Fruit fly (Drosophila melanogaster): ENCODE measurements around the gene Blos3.
A peak's percentile ranks its signal among the peaks of the same experiment; 100 is the strongest.

DNA sequence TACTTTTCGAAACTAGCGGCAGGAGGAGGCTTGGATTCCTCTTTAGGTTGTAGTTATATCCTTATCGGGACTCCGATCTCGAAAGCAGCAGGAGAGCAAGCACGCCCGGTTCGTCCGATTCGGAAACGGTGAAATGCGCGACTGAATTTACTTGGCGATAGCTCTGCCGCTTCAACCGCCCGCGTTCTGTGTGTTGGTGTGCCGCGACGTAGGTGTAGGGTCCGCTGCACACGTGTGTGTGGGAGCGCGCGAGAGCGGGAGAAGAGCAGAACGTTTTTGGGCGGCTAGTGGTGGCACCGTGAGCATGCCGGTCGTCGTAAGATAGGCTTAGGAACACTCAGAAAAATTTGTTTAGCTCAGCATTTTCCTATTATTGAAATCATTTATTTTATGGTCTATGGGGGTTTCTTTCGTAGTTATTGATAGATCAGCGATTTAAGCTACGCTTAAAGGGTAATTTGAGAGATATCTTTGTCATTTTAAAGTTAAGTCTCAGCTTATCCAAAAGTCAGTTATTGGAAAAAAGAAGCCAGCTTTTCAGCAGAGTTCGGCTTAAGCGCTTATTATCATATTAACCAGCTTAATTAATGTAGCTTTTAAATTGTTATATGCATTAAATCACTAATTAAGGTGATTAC lies 29.5 kb upstream of the Blos3 start:
- TF ChIP-seq fd96Ca (GFP tag; IDR thresholded peaks at IDR 0.05) (no peak), CG17806 (tag; optimal IDR thresholded peaks at IDR 0.05) (peak; percentile 2), CG14655 (GFP tag; optimal IDR thresholded peaks at IDR 0.05) (peak; percentile 39), CG8301 (tag; optimal IDR thresholded peaks at IDR 0.05) (peak; percentile 21), rn (GFP tag; IDR thresholded peaks at IDR 0.05) (no peak), CG8159 (tag; optimal IDR thresholded peaks at IDR 0.05) (peak; percentile 4), CG13204 (GFP tag; optimal IDR thresholded peaks at IDR 0.05) (peak; percentile 95), Snoo (tag; optimal IDR thresholded peaks at IDR 0.05) (no peak), CG15710 (tag; optimal IDR thresholded peaks at IDR 0.05) (no peak), CG10348 (GFP tag; IDR thresholded peaks at IDR 0.05) (no peak), Pif1B (GFP tag; optimal IDR thresholded peaks at IDR 0.05) (peak; percentile 40), EcR (GFP tag; optimal IDR thresholded peaks at IDR 0.05) (peak; percentile 64)
